Worm (Caenorhabditis elegans) whole organism, L1 larva: ENCODE data around the gene ttr-42.

Experiments used
- C16A3.4 ChIP-seq: fragments of 150-350 bp; optimal IDR thresholded peaks from 2 replicates; lab custom pipeline; 2014; ENCODE audit warnings: missing biosample characterization, missing genetic modification characterization
- C34B4.2 ChIP-seq: sonication (generic microtip); optimal IDR thresholded peaks from 2 replicates; lab custom pipeline; 2017; ENCODE audit warnings: mild to moderate bottlenecking, missing genetic modification characterization, missing compliant biosample characterization
- F16B12.6 ChIP-seq: fragments of 150-350 bp; optimal IDR thresholded peaks from 2 replicates; lab custom pipeline; 2014; ENCODE audit warnings: missing biosample characterization, missing genetic modification characterization
- alr-1 ChIP-seq: fragments of 200-800 bp; sonication (Bioruptor generic); optimal IDR thresholded peaks from 2 replicates; lab custom pipeline; 2018; ENCODE audit warnings: borderline replicate concordance, mild to moderate bottlenecking, missing genetic modification characterization, missing compliant biosample characterization
- ama-1 ChIP-seq: fragments of 150-350 bp; optimal IDR thresholded peaks from 2 replicates; lab custom pipeline; 2014
- blmp-1 ChIP-seq: fragments of 150-350 bp; optimal IDR thresholded peaks from 2 replicates; lab custom pipeline; 2014; ENCODE audit warnings: missing biosample characterization, missing genetic modification characterization
- ceh-63 ChIP-seq: fragments of 200-800 bp; sonication (Bioruptor generic); optimal IDR thresholded peaks from 2 replicates; lab custom pipeline; 2018; ENCODE audit warnings: mild to moderate bottlenecking, missing genetic modification characterization, missing compliant biosample characterization
- ceh-8 ChIP-seq: fragments of 200-800 bp; sonication (Bioruptor generic); optimal IDR thresholded peaks from 2 replicates; lab custom pipeline; 2018; ENCODE audit warnings: mild to moderate bottlenecking, missing genetic modification characterization, moderate library complexity, missing compliant biosample characterization
- ceh-82 ChIP-seq, 3 experiments: fragments of 150-350 bp in 1 of 3; sonication (generic microtip) in 2 of 3; optimal IDR thresholded peaks; 2 replicates each; lab custom pipeline; 2014 to 2017; ENCODE audit warnings: missing biosample characterization in 3 of 3, missing genetic modification characterization in 3 of 3
- dsc-1 ChIP-seq: sonication (generic microtip); optimal IDR thresholded peaks from 2 replicates; lab custom pipeline; 2016; ENCODE audit warnings: mild to moderate bottlenecking, missing genetic modification characterization, missing compliant biosample characterization
- efl-3 ChIP-seq: fragments of 200-800 bp; sonication (Bioruptor generic); optimal IDR thresholded peaks from 2 replicates; lab custom pipeline; 2018; ENCODE audit warnings: mild to moderate bottlenecking, missing genetic modification characterization, missing compliant biosample characterization
- egl-13 ChIP-seq: sonication (generic microtip); optimal IDR thresholded peaks from 2 replicates; lab custom pipeline; 2016; ENCODE audit warnings: missing genotype, missing genetic modification reagents, missing genetic modification characterization, missing compliant biosample characterization
- egl-27 ChIP-seq, 2 experiments: fragments of 150-350 bp in 1 of 2; sonication (generic microtip); optimal IDR thresholded peaks; 3 replicates each; lab custom pipeline; 2017 to 2018; ENCODE audit warnings: missing biosample characterization in 2 of 2, missing genetic modification characterization in 2 of 2, missing genetic modification reagents in 2 of 2
- elt-2 ChIP-seq: sonication (generic microtip); optimal IDR thresholded peaks from 2 replicates; lab custom pipeline; 2016; ENCODE audit warnings: missing genetic modification characterization, mild to moderate bottlenecking, inconsistent platforms, missing compliant biosample characterization, missing genetic modification reagents
- elt-3 ChIP-seq, 6 experiments: fragments of 150-350 bp in 1 of 6; sonication (generic microtip); optimal IDR thresholded peaks; 2 replicates each; lab custom pipeline; 2017 to 2018; ENCODE audit warnings: missing biosample characterization in 6 of 6, missing genetic modification characterization in 6 of 6, inconsistent platforms in 1 of 6
- fkh-10 ChIP-seq: sonication (generic microtip); optimal IDR thresholded peaks from 2 replicates; lab custom pipeline; 2017; ENCODE audit warnings: missing biosample characterization, missing genetic modification reagents, missing genetic modification characterization
- fkh-8 ChIP-seq: sonication (generic microtip); optimal IDR thresholded peaks from 2 replicates; lab custom pipeline; 2016; ENCODE audit warnings: mild to moderate bottlenecking, missing genetic modification characterization, missing compliant biosample characterization
- fos-1 ChIP-seq: fragments of 150-350 bp; optimal IDR thresholded peaks from 2 replicates; lab custom pipeline; 2014; ENCODE audit warnings: missing biosample characterization, missing genetic modification characterization
- hlh-17 ChIP-seq: fragments of 200-800 bp; sonication (Bioruptor generic); optimal IDR thresholded peaks from 2 replicates; lab custom pipeline; 2018; ENCODE audit warnings: missing genetic modification characterization, mild to moderate bottlenecking, missing compliant biosample characterization, moderate library complexity, borderline replicate concordance
- irx-1 ChIP-seq: sonication (generic microtip); optimal IDR thresholded peaks from 2 replicates; lab custom pipeline; 2016; ENCODE audit warnings: missing genetic modification characterization, missing compliant biosample characterization
- jun-1 ChIP-seq: fragments of 150-350 bp; optimal IDR thresholded peaks from 2 replicates; lab custom pipeline; 2014; ENCODE audit warnings: missing biosample characterization, missing genetic modification reagents, missing genetic modification characterization
- lin-13 ChIP-seq: fragments of 150-350 bp; optimal IDR thresholded peaks from 2 replicates; lab custom pipeline; 2014; ENCODE audit warnings: missing biosample characterization, missing genetic modification reagents, missing genetic modification characterization
- lin-14 ChIP-seq: fragments of 200-800 bp; sonication (Bioruptor generic); optimal IDR thresholded peaks from 2 replicates; lab custom pipeline; 2018; ENCODE audit warnings: mild to moderate bottlenecking, missing genetic modification characterization, moderate library complexity, missing compliant biosample characterization
- lin-15B ChIP-seq: fragments of 150-350 bp; sonication (generic microtip); optimal IDR thresholded peaks from 3 replicates; lab custom pipeline; 2014; ENCODE audit warnings: missing biosample characterization, missing genetic modification characterization
- lin-35 ChIP-seq, 2 experiments: fragments of 150-350 bp; optimal IDR thresholded peaks; 2 replicates each; lab custom pipeline; 2014; ENCODE audit warnings: missing biosample characterization in 2 of 2, missing genetic modification characterization in 2 of 2, missing genetic modification reagents in 2 of 2
- lin-39 ChIP-seq: fragments of 150-350 bp; optimal IDR thresholded peaks from 2 replicates; lab custom pipeline; 2014; ENCODE audit warnings: missing biosample characterization, missing genetic modification reagents, missing genetic modification characterization
- lsy-2 ChIP-seq, 2 experiments: fragments of 150-350 bp; optimal IDR thresholded peaks; 2 replicates each; lab custom pipeline; 2014; ENCODE audit warnings: missing biosample characterization in 2 of 2, missing genetic modification characterization in 2 of 2
- mab-9 ChIP-seq: fragments of 200-800 bp; sonication (Bioruptor generic); IDR thresholded peaks from 2 replicates; pipeline ENCODE4 v1.3.6; 2022; ENCODE audit warnings: missing genetic modification reagents, missing genetic modification characterization, missing compliant biosample characterization
- mdl-1 ChIP-seq, 2 experiments: fragments of 150-350 bp; optimal IDR thresholded peaks; 2 replicates each; lab custom pipeline; 2014 to 2017; ENCODE audit warnings: missing biosample characterization in 2 of 2, missing genetic modification characterization in 2 of 2, inconsistent platforms in 1 of 2
- mep-1 ChIP-seq: fragments of 150-350 bp; optimal IDR thresholded peaks from 2 replicates; lab custom pipeline; 2014; ENCODE audit warnings: missing biosample characterization, missing genetic modification characterization
- nhr-11 ChIP-seq: fragments of 150-350 bp; optimal IDR thresholded peaks from 2 replicates; lab custom pipeline; 2014; ENCODE audit warnings: missing biosample characterization, missing genetic modification characterization
- nhr-12 ChIP-seq: sonication (generic microtip); optimal IDR thresholded peaks from 2 replicates; lab custom pipeline; 2017; ENCODE audit warnings: missing biosample characterization, missing genetic modification characterization
- nhr-20 ChIP-seq: sonication (generic microtip); optimal IDR thresholded peaks from 2 replicates; lab custom pipeline; 2016; ENCODE audit warnings: mild to moderate bottlenecking, missing genetic modification characterization, missing compliant biosample characterization
- nhr-237 ChIP-seq: fragments of 150-350 bp; optimal IDR thresholded peaks from 2 replicates; lab custom pipeline; 2014; ENCODE audit warnings: missing biosample characterization, missing genetic modification characterization
- nhr-47 ChIP-seq: sonication (generic microtip); optimal IDR thresholded peaks from 2 replicates; lab custom pipeline; 2016; ENCODE audit warnings: mild to moderate bottlenecking, missing genetic modification characterization, moderate library complexity, missing compliant biosample characterization
- nhr-84 ChIP-seq: sonication (generic microtip); optimal IDR thresholded peaks from 2 replicates; lab custom pipeline; 2017; ENCODE audit warnings: missing biosample characterization, missing genetic modification characterization
- nhr-85 ChIP-seq: sonication (generic microtip); peaks from one replicate; lab custom pipeline; 2016; ENCODE audit warnings: missing genetic modification characterization, inconsistent platforms, missing compliant biosample characterization
- nhr-90 ChIP-seq: sonication (generic microtip); optimal IDR thresholded peaks from 2 replicates; lab custom pipeline; 2016; ENCODE audit warnings: mild to moderate bottlenecking, missing genetic modification characterization, missing compliant biosample characterization; ENCODE audit not compliant: poor library complexity
- pax-3 ChIP-seq: fragments of 200-800 bp; sonication (Bioruptor generic); optimal IDR thresholded peaks from 2 replicates; lab custom pipeline; 2018; ENCODE audit warnings: mild to moderate bottlenecking, missing genetic modification characterization, moderate library complexity, missing compliant biosample characterization
- skn-1 ChIP-seq: fragments of 150-350 bp; optimal IDR thresholded peaks from 2 replicates; lab custom pipeline; 2014; ENCODE audit warnings: missing biosample characterization, missing genetic modification characterization
- snu-23 ChIP-seq: sonication (generic microtip); optimal IDR thresholded peaks from 2 replicates; lab custom pipeline; 2016; ENCODE audit warnings: missing genetic modification characterization, missing compliant biosample characterization
- sox-4 ChIP-seq: sonication (generic microtip); optimal IDR thresholded peaks from 2 replicates; lab custom pipeline; 2016; ENCODE audit warnings: missing genetic modification characterization, missing compliant biosample characterization
- sup-37 ChIP-seq: fragments of 200-800 bp; sonication (Bioruptor generic); optimal IDR thresholded peaks from 2 replicates; lab custom pipeline; 2018; ENCODE audit warnings: mild to moderate bottlenecking, missing genetic modification characterization, missing compliant biosample characterization
- swsn-7 ChIP-seq: sonication (generic microtip); optimal IDR thresholded peaks from 2 replicates; lab custom pipeline; 2016; ENCODE audit warnings: missing genetic modification characterization, missing compliant biosample characterization
- tlp-1 ChIP-seq: fragments of 150-350 bp; optimal IDR thresholded peaks from 2 replicates; lab custom pipeline; 2014; ENCODE audit warnings: missing biosample characterization, missing genetic modification characterization
- vab-15 ChIP-seq: sonication (generic microtip); optimal IDR thresholded peaks from 2 replicates; lab custom pipeline; 2017; ENCODE audit warnings: missing genotype, mild to moderate bottlenecking, missing genetic modification characterization, missing compliant biosample characterization
- zag-1 ChIP-seq: fragments of 150-350 bp; optimal IDR thresholded peaks from 2 replicates; lab custom pipeline; 2014; ENCODE audit warnings: missing biosample characterization, missing genetic modification characterization
- ztf-4 ChIP-seq: fragments of 150-350 bp; optimal IDR thresholded peaks from 2 replicates; lab custom pipeline; 2014; ENCODE audit warnings: missing biosample characterization, missing genetic modification characterization

ttr-42 gene

ce11 chrX:2564047-2564446 lies 13.5 kb upstream of the ttr-42 start, which contains the start of gene dhcr-24:
Gene dhcr-24 (minus strand): TSS chrX:2564147.
- TF ChIP-seq egl-27 (tag; optimal IDR thresholded peaks at IDR 0.05; lab: Kevin White, UChicago) (no peak), ceh-63 (GFP tag; lab: Kevin White, UChicago) (no peak), fos-1 (tag; lab: Kevin White, UChicago) (no peak), ceh-82 (tag; optimal IDR thresholded peaks at IDR 0.05; lab: Kevin White, UChicago) (no peak), hlh-17 (GFP tag; lab: Kevin White, UChicago) (no peak), skn-1 (tag; lab: Kevin White, UChicago) (no peak), nhr-237 (tag; lab: Kevin White, UChicago) (no peak), elt-2 (tag; lab: Kevin White, UChicago) (no peak), efl-3 (GFP tag; lab: Kevin White, UChicago) (no peak), F16B12.6 (tag; lab: Kevin White, UChicago) (no peak), nhr-11 (tag; lab: Kevin White, UChicago) (no peak)

ce11 chrX:2565308-2565773 lies 12.2 kb upstream of the ttr-42 start, which contains the start of gene F52H2.15:
Gene F52H2.15 (plus strand): TSS chrX:2565358.
- peak; percentile 63 for TF ChIP-seq lin-14 (GFP tag; lab: Kevin White, UChicago)
- TF ChIP-seq nhr-47: no peak
- no peak for TF ChIP-seq sox-4
- TF ChIP-seq nhr-90 (tag; lab: Kevin White, UChicago): no peak
- TF ChIP-seq elt-2 (tag; lab: Kevin White, UChicago): peak; percentile 59
- no peak for TF ChIP-seq lin-39 (tag; lab: Kevin White, UChicago)
- TF ChIP-seq pax-3: no peak
- TF ChIP-seq mdl-1 (tag; optimal IDR thresholded peaks at IDR 0.05; lab: Kevin White, UChicago): peak in 1 of 2 experiments; percentile 7
- TF ChIP-seq skn-1 (tag; lab: Kevin White, UChicago): peak; percentile 15
- peak; percentile 35 for TF ChIP-seq nhr-85 (tag; lab: Kevin White, UChicago)
- TF ChIP-seq nhr-11 (tag; lab: Kevin White, UChicago): no peak
- TF ChIP-seq egl-27 (tag; optimal IDR thresholded peaks at IDR 0.05; lab: Kevin White, UChicago): no peak
- peak in 1 of 6 experiments; percentile 45 for TF ChIP-seq elt-3 (tag; optimal IDR thresholded peaks at IDR 0.05; lab: Kevin White, UChicago)
- TF ChIP-seq nhr-12 (tag; lab: Kevin White, UChicago): no peak
- TF ChIP-seq irx-1 (tag; lab: Kevin White, UChicago): no peak
- peak in 1 of 2 experiments; percentile 13 for TF ChIP-seq lin-35 (GFP tag; optimal IDR thresholded peaks at IDR 0.05; lab: Kevin White, UChicago)
- no peak for TF ChIP-seq nhr-84 (tag; lab: Kevin White, UChicago)
- TF ChIP-seq swsn-7 (tag; lab: Kevin White, UChicago): no peak
- no peak for TF ChIP-seq mep-1
- TF ChIP-seq lin-13 (GFP tag; lab: Kevin White, UChicago): no peak
- TF ChIP-seq nhr-20: no peak
- no peak for TF ChIP-seq snu-23 (GFP tag; lab: Kevin White, UChicago)
- TF ChIP-seq blmp-1 (tag; lab: Kevin White, UChicago): peak; percentile 34
- TF ChIP-seq C16A3.4: no peak
- no peak for TF ChIP-seq C34B4.2
- no peak for TF ChIP-seq zag-1 (tag; lab: Kevin White, UChicago)
- TF ChIP-seq lin-15B (tag; lab: Kevin White, UChicago): no peak
- TF ChIP-seq egl-13 (tag; lab: Kevin White, UChicago): no peak

ce11 chrX:2567761-2568160 lies 9.8 kb upstream of the ttr-42 start:
- TF ChIP-seq hlh-17 (GFP tag; lab: Kevin White, UChicago) (no peak), fkh-8 (no peak), mab-9 (GFP tag; lab: Robert Waterston, UW) (no peak), nhr-84 (tag; lab: Kevin White, UChicago) (no peak), nhr-20 (peak; percentile 26), fkh-10 (GFP tag; lab: Kevin White, UChicago) (no peak), swsn-7 (tag; lab: Kevin White, UChicago) (no peak), alr-1 (tag; lab: Kevin White, UChicago) (no peak), ceh-8 (GFP tag; lab: Kevin White, UChicago) (no peak), pax-3 (no peak), blmp-1 (tag; lab: Kevin White, UChicago) (peak; percentile 28), nhr-237 (tag; lab: Kevin White, UChicago) (no peak), sox-4 (no peak), ama-1 (no peak), nhr-12 (tag; lab: Kevin White, UChicago) (no peak), jun-1 (tag; lab: Kevin White, UChicago) (no peak), sup-37 (GFP tag; lab: Kevin White, UChicago) (no peak), ztf-4 (no peak), C16A3.4 (no peak), dsc-1 (tag; lab: Kevin White, UChicago) (no peak), vab-15 (tag; lab: Kevin White, UChicago) (no peak), tlp-1 (tag; lab: Kevin White, UChicago) (no peak), lsy-2 (tag; optimal IDR thresholded peaks at IDR 0.05; lab: Kevin White, UChicago) (no peak), snu-23 (GFP tag; lab: Kevin White, UChicago) (peak; percentile 30)
